Fruit fly (Drosophila melanogaster) whole organism, prepupa: ENCODE results near the gene lectin-24A.

Experiments
- CG16779 ChIP-seq: fragments of 200-800 bp; sonication (Bioruptor generic); optimal IDR thresholded peaks from 3 replicates; lab custom pipeline; 2017; ENCODE audit warnings: missing biosample characterization, mild to moderate bottlenecking, missing genetic modification characterization
- CG6854 ChIP-seq: fragments of 200-800 bp; sonication (Bioruptor generic); optimal IDR thresholded peaks from 2 replicates; lab custom pipeline; 2017; ENCODE audit warnings: missing biosample characterization, mild to moderate bottlenecking, missing genetic modification characterization
- Hr4 ChIP-seq: fragments of 200-800 bp; sonication (Bioruptor generic); optimal IDR thresholded peaks from 3 replicates; lab custom pipeline; 2016; ENCODE audit warnings: missing biosample characterization, missing genetic modification characterization
- Smox ChIP-seq: fragments of 200-800 bp; sonication (Bioruptor generic); optimal IDR thresholded peaks from 3 replicates; lab custom pipeline; 2016; ENCODE audit warnings: missing biosample characterization, missing genetic modification characterization
- achi ChIP-seq: fragments of 200-800 bp; sonication (Bioruptor generic); optimal IDR thresholded peaks from 3 replicates; lab custom pipeline; 2016; ENCODE audit warnings: missing biosample characterization, missing genetic modification characterization
- acj6 ChIP-seq: fragments of 200-800 bp; sonication (Bioruptor generic); optimal IDR thresholded peaks from 3 replicates; lab custom pipeline; 2016; ENCODE audit warnings: missing biosample characterization, missing genetic modification characterization
- dac ChIP-seq: fragments of 200-800 bp; sonication (Bioruptor generic); optimal IDR thresholded peaks from 2 replicates; lab custom pipeline; 2017; ENCODE audit warnings: missing biosample characterization, mild to moderate bottlenecking, missing genetic modification characterization
- esn ChIP-seq: fragments of 200-800 bp; sonication (Bioruptor generic); optimal IDR thresholded peaks from 2 replicates; lab custom pipeline; 2016; ENCODE audit warnings: missing biosample characterization, mild to moderate bottlenecking, missing genetic modification characterization, moderate library complexity
- fd85E ChIP-seq: fragments of 200-800 bp; sonication (Bioruptor generic); optimal IDR thresholded peaks from 3 replicates; lab custom pipeline; 2016; ENCODE audit warnings: missing biosample characterization, missing genetic modification characterization
- lz ChIP-seq: fragments of 200-800 bp; sonication (Bioruptor generic); optimal IDR thresholded peaks from 3 replicates; lab custom pipeline; 2016; ENCODE audit warnings: missing biosample characterization, missing genetic modification characterization
- ss ChIP-seq, 2 experiments: fragments of 200-800 bp; sonication (Bioruptor generic); optimal IDR thresholded peaks; 2 replicates in 1 of 2; 3 replicates in 1 of 2; lab custom pipeline; 2017 to 2018; ENCODE audit warnings: mild to moderate bottlenecking in 2 of 2, missing biosample characterization in 2 of 2, missing genetic modification characterization in 2 of 2, moderate library complexity in 1 of 2

DNA sequence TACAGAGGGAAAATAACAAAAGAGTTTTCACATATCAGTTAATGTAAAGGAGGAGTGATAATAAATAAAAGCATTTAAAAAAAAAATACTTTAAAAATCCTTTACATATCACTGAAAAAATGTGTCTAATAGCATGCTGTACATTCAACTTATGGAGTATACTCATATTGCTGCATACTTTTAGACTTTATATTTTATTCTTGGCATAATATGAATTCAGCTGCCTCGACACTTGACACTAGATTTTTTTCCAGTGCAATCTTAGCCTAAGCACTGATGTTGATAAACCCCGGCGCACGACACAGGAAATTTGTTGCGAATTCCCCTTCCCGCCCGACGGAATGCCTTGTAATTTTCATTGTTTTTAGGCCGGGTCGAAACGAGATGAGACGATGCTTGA, 22.9 kb upstream of the lectin-24A start:
- TF ChIP-seq Smox (no peak), acj6 (GFP tag; lab: Kevin White, UChicago) (no peak), CG16779 (tag; lab: Kevin White, UChicago) (no peak), lz (GFP tag; lab: Kevin White, UChicago) (no peak), dac (GFP tag; lab: Kevin White, UChicago) (no peak), esn (GFP tag; lab: Kevin White, UChicago) (no peak), Hr4 (no peak), fd85E (GFP tag; lab: Kevin White, UChicago) (no peak), ss (GFP tag; optimal IDR thresholded peaks at IDR 0.05; lab: Kevin White, UChicago) (no peak), CG6854 (no peak), achi (GFP tag; lab: Kevin White, UChicago) (no peak)
